Fruit fly (Drosophila melanogaster): ENCODE results near the gene Trs33.

The Trs33 gene

dm6 chr3R:15319912-15320746 lies 30.7 kb downstream of the Trs33 start, which contains the start of the genes CG6276 and CG44040 (continued):
- no peak for TF ChIP-seq pfk (GFP tag; optimal IDR thresholded peaks at IDR 0.05)
- no peak for TF ChIP-seq Bteb2 (GFP tag; optimal IDR thresholded peaks at IDR 0.05)
- TF ChIP-seq Hr51 (GFP tag; optimal IDR thresholded peaks at IDR 0.05): peak in 1 of 2 experiments; percentile 57
- TF ChIP-seq gsb (GFP tag; IDR thresholded peaks at IDR 0.05): no peak
- peak; percentile 30 for TF ChIP-seq CG18619 (GFP tag; optimal IDR thresholded peaks at IDR 0.05)
- TF ChIP-seq Opbp (GFP tag; IDR thresholded peaks at IDR 0.05; ENCODE audit: partially characterized antibody): no peak
- TF ChIP-seq lilli (GFP tag; optimal IDR thresholded peaks at IDR 0.05): peak; percentile 64
- TF ChIP-seq CG13775 (GFP tag; optimal IDR thresholded peaks at IDR 0.05): peak; percentile 48
- TF ChIP-seq fru (optimal IDR thresholded peaks at IDR 0.05): no peak
- TF ChIP-seq otp (GFP tag; IDR thresholded peaks at IDR 0.05): 0 out of 3 replicates have a peak, but pooled peaks have one; percentile 23
- no peak for TF ChIP-seq CG5245 (GFP tag; optimal IDR thresholded peaks at IDR 0.05)
- no peak for TF ChIP-seq Dip2 (GFP tag; IDR thresholded peaks at IDR 0.05)
- no peak for TF ChIP-seq CG14965 (GFP tag; optimal IDR thresholded peaks at IDR 0.05; ENCODE audit: borderline replicate concordance)
- TF ChIP-seq Scr (GFP tag; IDR thresholded peaks at IDR 0.05; ENCODE audit: partially characterized antibody): no peak
- TF ChIP-seq CG32532 (GFP tag; IDR thresholded peaks at IDR 0.05): peak; percentile 68
- peak; percentile 54 for TF ChIP-seq vvl (GFP tag; IDR thresholded peaks at IDR 0.05)
- TF ChIP-seq CG12744 (GFP tag; optimal IDR thresholded peaks at IDR 0.05): peak; percentile 34
- TF ChIP-seq pzg (GFP tag; optimal IDR thresholded peaks at IDR 0.05): peak; percentile 28
- no peak for TF ChIP-seq Eip74EF (GFP tag; optimal IDR thresholded peaks at IDR 0.05)
- peak; percentile 4 for TF ChIP-seq her (GFP tag; optimal IDR thresholded peaks at IDR 0.05)
- TF ChIP-seq CG15479 (GFP tag; optimal IDR thresholded peaks at IDR 0.05): no peak
- peak; percentile 60 for TF ChIP-seq caup (GFP tag; optimal IDR thresholded peaks at IDR 0.05; ENCODE audit: severe bottlenecking)
- peak; percentile 36 for TF ChIP-seq Hr3 (GFP tag; optimal IDR thresholded peaks at IDR 0.05)
- peak; percentile 22 for TF ChIP-seq CG17359 (tag; optimal IDR thresholded peaks at IDR 0.05)
- 0 out of 3 replicates have a peak, but pooled peaks have one; percentile 41 for TF ChIP-seq H15 (GFP tag; IDR thresholded peaks at IDR 0.05)
- no peak for TF ChIP-seq dan (GFP tag; IDR thresholded peaks at IDR 0.05)
- peak; percentile 45; the same call in 1 of the 3 replicates for TF ChIP-seq dysf (GFP tag; IDR thresholded peaks at IDR 0.05)
- no peak for TF ChIP-seq kni (GFP tag; optimal IDR thresholded peaks at IDR 0.05)
- no peak for TF ChIP-seq Six4 (GFP tag; optimal IDR thresholded peaks at IDR 0.05)
- TF ChIP-seq ssp (GFP tag; IDR thresholded peaks at IDR 0.05): no peak
- no peak for TF ChIP-seq Vsx1 (GFP tag; optimal IDR thresholded peaks at IDR 0.05)
- no peak for TF ChIP-seq CG18764 (GFP tag; optimal IDR thresholded peaks at IDR 0.05)
- TF ChIP-seq slp2 (GFP tag; optimal IDR thresholded peaks at IDR 0.05): no peak
- peak; percentile 16 for TF ChIP-seq en (GFP tag; optimal IDR thresholded peaks at IDR 0.05)
- TF ChIP-seq gfzf (GFP tag; optimal IDR thresholded peaks at IDR 0.05): no peak
- peak; percentile 60 for TF ChIP-seq Dad (GFP tag; optimal IDR thresholded peaks at IDR 0.05)
- no peak for TF ChIP-seq Lim3 (GFP tag; IDR thresholded peaks at IDR 0.05)
- peak; percentile 13 for TF ChIP-seq CG10267 (tag; optimal IDR thresholded peaks at IDR 0.05)
- TF ChIP-seq kah (GFP tag; optimal IDR thresholded peaks at IDR 0.05): no peak
- TF ChIP-seq CG16813 (GFP tag; IDR thresholded peaks at IDR 0.05; ENCODE audit: partially characterized antibody): no peak
- TF ChIP-seq CG14050 (GFP tag; IDR thresholded peaks at IDR 0.05): 0 out of 3 replicates have a peak, but pooled peaks have one; percentile 30
- peak; percentile 5 for TF ChIP-seq disco-r (GFP tag; optimal IDR thresholded peaks at IDR 0.05)
- no peak for TF ChIP-seq pros (GFP tag; optimal IDR thresholded peaks at IDR 0.05)
- TF ChIP-seq CG10321 (GFP tag; IDR thresholded peaks at IDR 0.05): no peak
- TF ChIP-seq CG1602 (GFP tag; optimal IDR thresholded peaks at IDR 0.05): no peak
- peak; percentile 54 for TF ChIP-seq grau (tag; optimal IDR thresholded peaks at IDR 0.05)
- peak; percentile 63 for TF ChIP-seq CG1792 (GFP tag; optimal IDR thresholded peaks at IDR 0.05)
- TF ChIP-seq CG30403 (GFP tag; optimal IDR thresholded peaks at IDR 0.05): peak; percentile 70
- no peak for TF ChIP-seq CG17186 (GFP tag; optimal IDR thresholded peaks at IDR 0.05)

Data from whole organism, embryonic.